Fruit fly (Drosophila melanogaster) whole organism, embryonic: ENCODE data around the gene gry.

Source experiments
- Adf1 ChIP-seq: fragments of 200-800 bp; sonication (Bioruptor generic); IDR thresholded peaks from 2 replicates; pipeline ENCODE4 v1.3.6; 2022; ENCODE audit warnings: missing biosample characterization, missing genetic modification characterization
- B-H2 ChIP-seq: fragments of 200-800 bp; sonication (Bioruptor generic); optimal IDR thresholded peaks from 2 replicates; lab custom pipeline; 2018; ENCODE audit warnings: missing biosample characterization, mild to moderate bottlenecking, missing genetic modification characterization
- Bteb2 ChIP-seq: fragments of 200-800 bp; sonication (Bioruptor generic); optimal IDR thresholded peaks from 2 replicates; lab custom pipeline; 2016; ENCODE audit warnings: missing biosample characterization, missing genetic modification characterization
- CG10267 ChIP-seq: fragments of 200-800 bp; sonication (Bioruptor generic); optimal IDR thresholded peaks from 2 replicates; lab custom pipeline; 2018; ENCODE audit warnings: missing biosample characterization, mild to moderate bottlenecking, missing genetic modification characterization, moderate library complexity
- CG10366 ChIP-seq: fragments of 200-800 bp; sonication (Bioruptor generic); IDR thresholded peaks from 2 replicates; pipeline ENCODE4 v1.3.6; 2022; ENCODE audit warnings: missing biosample characterization, missing genetic modification characterization
- CG10462 ChIP-seq: fragments of 200-800 bp; sonication (Bioruptor generic); optimal IDR thresholded peaks from 2 replicates; lab custom pipeline; 2016; ENCODE audit warnings: missing biosample characterization, missing genetic modification characterization
- CG11723 ChIP-seq: fragments of 200-800 bp; sonication (Bioruptor generic); optimal IDR thresholded peaks from 2 replicates; lab custom pipeline; 2017; ENCODE audit warnings: missing biosample characterization, mild to moderate bottlenecking, missing genetic modification characterization
- CG12071 ChIP-seq: fragments of 200-800 bp; sonication (Bioruptor generic); optimal IDR thresholded peaks from 3 replicates; lab custom pipeline; 2018; ENCODE audit warnings: missing biosample characterization, mild to moderate bottlenecking, missing genetic modification characterization
- CG13123 ChIP-seq: fragments of 200-800 bp; sonication (Bioruptor generic); optimal IDR thresholded peaks from 2 replicates; lab custom pipeline; 2016; ENCODE audit warnings: missing biosample characterization, missing genetic modification characterization
- CG14441 ChIP-seq: fragments of 200-800 bp; sonication (Bioruptor generic); IDR thresholded peaks from 2 replicates; pipeline ENCODE4 v1.3.6; 2022; ENCODE audit warnings: missing biosample characterization, missing genetic modification characterization
- CG1529 ChIP-seq: fragments of 200-800 bp; sonication (Bioruptor generic); optimal IDR thresholded peaks from 3 replicates; lab custom pipeline; 2018; ENCODE audit warnings: missing biosample characterization, missing genetic modification characterization
- CG15514 ChIP-seq: fragments of 200-800 bp; sonication (Bioruptor generic); optimal IDR thresholded peaks from 3 replicates; lab custom pipeline; 2017; ENCODE audit warnings: missing biosample characterization, missing genetic modification characterization, mild to moderate bottlenecking, moderate library complexity, missing genetic modification reagents
- CG16779 ChIP-seq: fragments of 200-800 bp; sonication (Bioruptor generic); IDR thresholded peaks from 2 replicates; pipeline ENCODE4 v1.3.6; 2022; ENCODE audit warnings: missing biosample characterization, missing genetic modification characterization
- CG16813 ChIP-seq: fragments of 200-800 bp; sonication (Bioruptor generic); IDR thresholded peaks from 3 replicates; pipeline ENCODE4 v1.3.6; 2022; ENCODE audit warnings: missing biosample characterization, missing genetic modification characterization; ENCODE audit not compliant: partially characterized antibody
- CG17568 ChIP-seq: fragments of 200-800 bp; sonication (Bioruptor generic); optimal IDR thresholded peaks from 2 replicates; lab custom pipeline; 2018; ENCODE audit warnings: missing biosample characterization, mild to moderate bottlenecking, missing genetic modification characterization, moderate library complexity
- CG31365 ChIP-seq: fragments of 200-800 bp; sonication (Bioruptor generic); optimal IDR thresholded peaks from 2 replicates; lab custom pipeline; 2018; ENCODE audit warnings: missing biosample characterization, mild to moderate bottlenecking, missing genetic modification characterization
- CG4282 ChIP-seq: fragments of 200-800 bp; sonication (Bioruptor generic); optimal IDR thresholded peaks from 2 replicates; lab custom pipeline; 2016; ENCODE audit warnings: missing biosample characterization, missing genetic modification characterization
- CG5245 ChIP-seq: fragments of 200-800 bp; sonication (Bioruptor generic); optimal IDR thresholded peaks from 3 replicates; lab custom pipeline; 2016; ENCODE audit warnings: missing biosample characterization, missing genetic modification characterization
- CG6272 ChIP-seq: fragments of 200-800 bp; sonication (Bioruptor generic); IDR thresholded peaks from 2 replicates; pipeline ENCODE4 v1.3.6; 2022; ENCODE audit warnings: missing biosample characterization, missing genetic modification characterization
- CG7556 ChIP-seq: fragments of 200-800 bp; sonication (Bioruptor generic); optimal IDR thresholded peaks from 2 replicates; lab custom pipeline; 2017; ENCODE audit warnings: missing biosample characterization, mild to moderate bottlenecking, missing genetic modification characterization
- CG7963 ChIP-seq: fragments of 200-800 bp; sonication (Bioruptor generic); IDR thresholded peaks from 3 replicates; pipeline ENCODE4 v1.3.6; 2022; ENCODE audit warnings: missing biosample characterization, missing genetic modification characterization; ENCODE audit not compliant: partially characterized antibody
- CG8478 ChIP-seq: fragments of >200 bp; optimal IDR thresholded peaks from 2 replicates; lab custom pipeline; 2018
- CG8765 ChIP-seq: fragments of 200-800 bp; sonication (Bioruptor generic); IDR thresholded peaks from 2 replicates; pipeline ENCODE4 v1.3.6; 2022; ENCODE audit warnings: missing biosample characterization, missing genetic modification characterization
- CG9932 ChIP-seq: fragments of 200-800 bp; sonication (Bioruptor generic); IDR thresholded peaks from 2 replicates; pipeline ENCODE4 v1.3.6; 2022; ENCODE audit warnings: missing biosample characterization, missing genetic modification characterization
- D19A ChIP-seq: fragments of 200-800 bp; optimal IDR thresholded peaks from 3 replicates; lab custom pipeline; 2019; ENCODE audit warnings: missing biosample characterization, mild to moderate bottlenecking, missing genetic modification characterization, moderate library complexity
- Dad ChIP-seq: fragments of 200-800 bp; sonication (Bioruptor generic); optimal IDR thresholded peaks from 3 replicates; lab custom pipeline; 2016; ENCODE audit warnings: missing biosample characterization, missing genetic modification characterization
- Eip74EF ChIP-seq, 2 experiments: fragments of 200-800 bp in 1 of 2; fragments of >200 bp in 1 of 2; sonication (Bioruptor generic) in 1 of 2; optimal IDR thresholded peaks; 2 replicates each; lab custom pipeline; 2017 to 2019; ENCODE audit warnings: missing biosample characterization in 2 of 2, missing genetic modification characterization in 2 of 2, mild to moderate bottlenecking in 1 of 2, moderate library complexity in 1 of 2
- MTF-1 ChIP-seq: fragments of 200-800 bp; sonication (Bioruptor generic); optimal IDR thresholded peaks from 2 replicates; lab custom pipeline; 2018; ENCODE audit warnings: missing biosample characterization, mild to moderate bottlenecking, missing genetic modification characterization, borderline replicate concordance
- Mes4 ChIP-seq: fragments of 200-800 bp; sonication (Bioruptor generic); optimal IDR thresholded peaks from 2 replicates; lab custom pipeline; 2016; ENCODE audit warnings: missing biosample characterization, missing genetic modification characterization
- Nf-YB ChIP-seq: fragments of 200-800 bp; sonication (Bioruptor generic); optimal IDR thresholded peaks from 3 replicates; lab custom pipeline; 2019; ENCODE audit warnings: missing biosample characterization, mild to moderate bottlenecking, missing genetic modification characterization, moderate library complexity
- Pdp1 ChIP-seq, 2 experiments: fragments of 200-800 bp; sonication (Bioruptor generic); optimal IDR thresholded peaks; 3 replicates each; lab custom pipeline; 2016; ENCODE audit warnings: missing biosample characterization in 2 of 2, missing genetic modification characterization in 2 of 2, mild to moderate bottlenecking in 1 of 2, moderate library complexity in 1 of 2
- Poxn ChIP-seq: fragments of 200-800 bp; sonication (Bioruptor generic); IDR thresholded peaks from 2 replicates; pipeline ENCODE4 v1.3.6; 2022; ENCODE audit warnings: missing biosample characterization, missing genetic modification characterization
- Taf1 ChIP-seq: fragments of 200-800 bp; sonication (Bioruptor generic); IDR thresholded peaks from 2 replicates; pipeline ENCODE4 v1.3.6; 2022; ENCODE audit warnings: missing biosample characterization, missing genetic modification characterization
- Tbp ChIP-seq: fragments of >200 bp; optimal IDR thresholded peaks from 2 replicates; lab custom pipeline; 2018; ENCODE audit warnings: missing biosample characterization, missing genetic modification characterization
- YL-1 ChIP-seq: fragments of 200-800 bp; sonication (Bioruptor generic); optimal IDR thresholded peaks from 3 replicates; lab custom pipeline; 2017; ENCODE audit warnings: missing biosample characterization, mild to moderate bottlenecking, missing genetic modification characterization
- ac ChIP-seq: fragments of 200-800 bp; sonication (Bioruptor generic); optimal IDR thresholded peaks from 3 replicates; lab custom pipeline; 2017; ENCODE audit warnings: missing biosample characterization, mild to moderate bottlenecking, missing genetic modification characterization
- bab2 ChIP-seq: fragments of 200-800 bp; sonication (Bioruptor generic); optimal IDR thresholded peaks from 2 replicates; lab custom pipeline; 2016; ENCODE audit warnings: missing biosample characterization, missing genetic modification characterization
- bigmax ChIP-seq: fragments of 200-800 bp; sonication (Bioruptor generic); optimal IDR thresholded peaks from 2 replicates; lab custom pipeline; 2018; ENCODE audit warnings: missing biosample characterization, mild to moderate bottlenecking, missing genetic modification characterization
- ci ChIP-seq: fragments of 200-800 bp; sonication (Bioruptor generic); IDR thresholded peaks from 3 replicates; pipeline ENCODE4 v1.3.6; 2022; ENCODE audit warnings: missing biosample characterization, missing genetic modification characterization
- dmrt11E ChIP-seq: fragments of 200-800 bp; sonication (Bioruptor generic); optimal IDR thresholded peaks from 3 replicates; lab custom pipeline; 2018; ENCODE audit warnings: missing biosample characterization, mild to moderate bottlenecking, missing genetic modification characterization, moderate library complexity
- gsb-n ChIP-seq: fragments of 200-800 bp; sonication (Bioruptor generic); optimal IDR thresholded peaks from 3 replicates; lab custom pipeline; 2018; ENCODE audit warnings: missing biosample characterization, mild to moderate bottlenecking, missing genetic modification characterization
- kah ChIP-seq: fragments of 200-800 bp; sonication (Bioruptor generic); optimal IDR thresholded peaks from 2 replicates; lab custom pipeline; 2018; ENCODE audit warnings: missing biosample characterization, mild to moderate bottlenecking, missing genetic modification characterization
- klu ChIP-seq: fragments of 200-800 bp; sonication (Bioruptor generic); IDR thresholded peaks from 2 replicates; pipeline ENCODE4 v1.3.6; 2022; ENCODE audit warnings: missing biosample characterization, missing genetic modification characterization
- lbe ChIP-seq: fragments of 200-800 bp; sonication (Bioruptor generic); optimal IDR thresholded peaks from 2 replicates; lab custom pipeline; 2016; ENCODE audit warnings: missing biosample characterization, mild to moderate bottlenecking, missing genetic modification characterization
- mam ChIP-seq: fragments of 200-800 bp; sonication (Bioruptor generic); optimal IDR thresholded peaks from 3 replicates; lab custom pipeline; 2016; ENCODE audit warnings: missing biosample characterization, missing genetic modification characterization
- pita ChIP-seq: fragments of 200-800 bp; sonication (Bioruptor generic); optimal IDR thresholded peaks from 2 replicates; lab custom pipeline; 2017; ENCODE audit warnings: missing biosample characterization, mild to moderate bottlenecking, missing genetic modification characterization
- sisA ChIP-seq: fragments of 200-800 bp; sonication (Bioruptor generic); IDR thresholded peaks from 2 replicates; pipeline ENCODE4 v1.3.6; 2022; ENCODE audit warnings: missing biosample characterization, missing genetic modification characterization
- toy ChIP-seq: fragments of 200-800 bp; sonication (Bioruptor generic); IDR thresholded peaks from 2 replicates; pipeline ENCODE4 v1.3.6; 2022; ENCODE audit warnings: missing biosample characterization, missing genetic modification characterization
- trem ChIP-seq: fragments of 200-800 bp; optimal IDR thresholded peaks from 3 replicates; lab custom pipeline; 2019; ENCODE audit warnings: missing biosample characterization, mild to moderate bottlenecking, missing genetic modification characterization, moderate library complexity
- trh ChIP-seq: fragments of 200-800 bp; sonication (Bioruptor generic); optimal IDR thresholded peaks from 2 replicates; lab custom pipeline; 2016; ENCODE audit warnings: missing biosample characterization, missing genetic modification characterization
- zfh2 ChIP-seq: fragments of 200-800 bp; sonication (Bioruptor generic); optimal IDR thresholded peaks from 2 replicates; lab custom pipeline; 2016; ENCODE audit warnings: missing biosample characterization, missing genetic modification characterization

The gry gene

dm6 chr3L:3192912-3193311 lies 6.0 kb upstream of the gry start, which contains the start of gene Hsp83 (continued):
- TF ChIP-seq Bteb2 (GFP tag; lab: Kevin White, UChicago) (peak; percentile 90), kah (GFP tag; lab: Kevin White, UChicago) (peak; percentile 97), bab2 (peak; percentile 79), gsb-n (tag; lab: Kevin White, UChicago) (peak; percentile 85), CG31365 (tag; lab: Kevin White, UChicago) (peak; percentile 95), CG14441 (GFP tag; lab: Robert Waterston, UW) (peak; percentile 83), Pdp1 (GFP tag; optimal IDR thresholded peaks at IDR 0.05; lab: Kevin White, UChicago) (peak; percentile 89), CG8765 (no peak), CG12071 (GFP tag; lab: Kevin White, UChicago) (peak; percentile 99), CG16779 (GFP tag; lab: Robert Waterston, UW) (peak; percentile 96), Mes4 (peak; percentile 97), MTF-1 (peak; percentile 99), CG15514 (GFP tag; lab: Kevin White, UChicago) (no peak), trh (peak; percentile 75), CG11723 (GFP tag; lab: Kevin White, UChicago) (peak; percentile 98), CG5245 (GFP tag; lab: Kevin White, UChicago) (peak; percentile 91), CG17568 (peak; percentile 99), CG7963 (GFP tag; lab: Robert Waterston, UW) (no peak), CG7556 (peak; percentile 88), ac (GFP tag; lab: Kevin White, UChicago) (peak; percentile 93), zfh2 (peak; percentile 81), CG6272 (GFP tag; lab: Robert Waterston, UW) (peak; percentile 56), CG10366 (GFP tag; lab: Robert Waterston, UW) (peak; percentile 85), Adf1 (peak; percentile 77), Eip74EF (GFP tag; optimal IDR thresholded peaks at IDR 0.05; lab: Kevin White, UChicago) (peak in 1 of 2 experiments; percentile 88), klu (GFP tag; lab: Robert Waterston, UW) (peak; percentile 63; the same call in 1 of the 2 replicates), pita (GFP tag; lab: Kevin White, UChicago) (peak; percentile 6), Taf1 (GFP tag; lab: Robert Waterston, UW) (peak; percentile 71), CG10462 (GFP tag; lab: Kevin White, UChicago) (peak; percentile 80), sisA (GFP tag; lab: Robert Waterston, UW) (peak; percentile 38; the same call in 1 of the 2 replicates), D19A (peak; percentile 69), Poxn (GFP tag; lab: Robert Waterston, UW) (peak; percentile 40; the same call in 1 of the 2 replicates), CG9932 (GFP tag; lab: Robert Waterston, UW) (peak; percentile 84), CG8478 (lab: Kevin White, UChicago) (no peak), lbe (GFP tag; lab: Kevin White, UChicago) (peak; percentile 95), CG10267 (tag; lab: Kevin White, UChicago) (peak; percentile 99), toy (GFP tag; lab: Robert Waterston, UW) (peak; percentile 78; the same call in 1 of the 2 replicates), ci (peak; percentile 99), YL-1 (GFP tag; lab: Kevin White, UChicago) (peak; percentile 100), bigmax (GFP tag; lab: Kevin White, UChicago) (peak; percentile 91), Nf-YB (GFP tag; lab: Kevin White, UChicago) (peak; percentile 81), CG13123 (peak; percentile 77), CG16813 (no peak), Dad (GFP tag; lab: Kevin White, UChicago) (peak; percentile 95), dmrt11E (tag; lab: Kevin White, UChicago) (peak; percentile 81), CG4282 (peak; percentile 85), Tbp (GFP tag; lab: Kevin White, UChicago) (no peak), trem (peak; percentile 83), CG1529 (peak; percentile 95), B-H2 (GFP tag; lab: Kevin White, UChicago) (peak; percentile 99), mam (GFP tag; lab: Kevin White, UChicago) (peak; percentile 79)
